Fruit fly (Drosophila melanogaster) whole organism: ENCODE data around the gene CG8112.

Source experiments
- pan ChIP-seq: fragments of >200 bp; optimal IDR thresholded peaks from 2 replicates; lab custom pipeline; 2017
- usp ChIP-seq: fragments of >200 bp; optimal IDR thresholded peaks from 2 replicates; lab custom pipeline; 2017; ENCODE audit warnings: missing biosample characterization, missing genetic modification characterization, mixed read lengths

dm6 chr3R:8741248-8741647 lies 28.5 kb downstream of the CG8112 start:
- no peak for TF ChIP-seq usp (GFP tag; lab: Kevin White, UChicago)
- TF ChIP-seq pan (lab: Kevin White, UChicago), result no peak
